Fruit fly (Drosophila melanogaster): Measurements from ENCODE around the gene futsch.

DNA sequence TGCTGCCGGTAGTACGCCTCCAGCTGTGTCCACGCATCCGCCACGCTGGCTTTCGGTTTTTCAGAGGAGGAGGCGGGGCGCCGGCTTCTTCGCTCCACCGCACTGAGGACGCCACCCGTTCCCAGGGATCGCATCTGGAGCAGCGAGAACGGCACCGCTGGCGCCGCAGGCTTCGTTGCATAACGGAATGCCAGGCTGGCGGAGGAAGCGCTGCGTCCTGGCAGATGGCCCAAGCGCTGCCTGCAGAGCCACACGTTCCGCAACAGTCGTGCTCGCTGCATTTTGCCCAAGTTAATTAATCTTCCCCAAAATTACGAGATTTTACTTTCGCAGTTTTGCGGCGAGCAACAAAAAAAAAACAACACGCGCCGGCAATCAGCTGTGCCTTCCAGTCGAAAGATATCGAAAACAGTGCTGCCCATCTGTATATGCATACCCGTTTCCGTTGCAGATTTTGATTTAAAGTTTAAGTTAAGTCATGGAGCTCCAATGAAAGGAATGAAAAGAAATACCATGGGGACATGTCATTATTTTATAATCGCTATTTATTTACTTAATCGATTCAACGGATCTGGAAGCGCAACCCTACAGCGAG, 51.5 kb downstream of the futsch start, which contains the start of gene Lrpprc2:
- TF ChIP-seq Dll (optimal IDR thresholded peaks at IDR 0.05), result no peak
- no peak for TF ChIP-seq EcR (GFP tag; optimal IDR thresholded peaks at IDR 0.05)
- TF ChIP-seq CG8478 (optimal IDR thresholded peaks at IDR 0.05), result no peak
- TF ChIP-seq psq (optimal IDR thresholded peaks at IDR 0.05), result no peak
